Worm (Caenorhabditis elegans): ENCODE data around the gene ipla-2.

Gene ipla-2

ce11 chrX:9862916-9863624, 25.2 kb upstream of the ipla-2 start, which contains the start of the genes gst-36 and R07B1.5:
gst-36 (minus strand) TSS chrX:9862960.
R07B1.5 (plus strand) TSS chrX:9863580.
- TF ChIP-seq ham-2 (GFP tag; optimal IDR thresholded peaks at IDR 0.05) (no peak), unc-62 (GFP tag; optimal IDR thresholded peaks at IDR 0.05) (no peak), mls-2 (tag; optimal IDR thresholded peaks at IDR 0.05) (no peak), pha-4 (tag; optimal IDR thresholded peaks at IDR 0.05) (no peak), nhr-12 (tag; optimal IDR thresholded peaks at IDR 0.05) (no peak), drap-1 (GFP tag; optimal IDR thresholded peaks at IDR 0.05) (no peak), blmp-1 (tag; optimal IDR thresholded peaks at IDR 0.05) (no peak), unc-120 (tag; optimal IDR thresholded peaks at IDR 0.05; ENCODE audit: poor library complexity, severe bottlenecking) (no peak), sptf-1 (tag; optimal IDR thresholded peaks at IDR 0.05) (no peak)

DNA sequence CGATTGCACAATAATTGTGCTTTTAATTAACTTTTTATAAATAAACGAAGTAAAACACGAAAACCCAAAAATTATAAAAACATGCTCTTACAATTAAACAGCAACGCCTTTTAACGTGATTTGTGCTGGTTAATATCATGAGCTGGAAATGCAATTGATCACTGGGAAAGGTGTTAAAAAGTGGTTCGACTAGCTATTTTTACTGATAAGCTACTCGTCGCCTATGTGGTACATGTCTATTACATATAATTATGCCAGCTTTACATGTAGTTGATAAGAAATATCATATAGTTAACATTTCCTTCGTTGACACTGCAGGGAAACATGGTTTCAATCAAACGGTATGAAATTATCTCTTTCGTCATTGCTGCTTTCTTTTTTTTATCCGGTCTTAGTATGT, 20.2 kb upstream of the ipla-2 start, which contains the start of gene scav-5:
Gene scav-5, plus strand, starts transcription at position 297 of the 400 bp plus-strand sequence.
- TF ChIP-seq drap-1 (GFP tag; optimal IDR thresholded peaks at IDR 0.05) (no peak), M03D4.4 (tag; optimal IDR thresholded peaks at IDR 0.05) (no peak), snpc-4 (tag; optimal IDR thresholded peaks at IDR 0.05) (no peak), pha-4 (tag; optimal IDR thresholded peaks at IDR 0.05) (no peak), mls-2 (tag; optimal IDR thresholded peaks at IDR 0.05) (no peak), sptf-1 (tag; optimal IDR thresholded peaks at IDR 0.05) (no peak), elt-3 (tag; optimal IDR thresholded peaks at IDR 0.05) (no peak), sem-2 (GFP tag; optimal IDR thresholded peaks at IDR 0.05) (no peak), mab-5 (tag; optimal IDR thresholded peaks at IDR 0.05) (no peak), nhr-76 (tag; optimal IDR thresholded peaks at IDR 0.05) (no peak), ces-1 (GFP tag; optimal IDR thresholded peaks at IDR 0.05) (no peak), blmp-1 (tag; optimal IDR thresholded peaks at IDR 0.05) (no peak)

DNA sequence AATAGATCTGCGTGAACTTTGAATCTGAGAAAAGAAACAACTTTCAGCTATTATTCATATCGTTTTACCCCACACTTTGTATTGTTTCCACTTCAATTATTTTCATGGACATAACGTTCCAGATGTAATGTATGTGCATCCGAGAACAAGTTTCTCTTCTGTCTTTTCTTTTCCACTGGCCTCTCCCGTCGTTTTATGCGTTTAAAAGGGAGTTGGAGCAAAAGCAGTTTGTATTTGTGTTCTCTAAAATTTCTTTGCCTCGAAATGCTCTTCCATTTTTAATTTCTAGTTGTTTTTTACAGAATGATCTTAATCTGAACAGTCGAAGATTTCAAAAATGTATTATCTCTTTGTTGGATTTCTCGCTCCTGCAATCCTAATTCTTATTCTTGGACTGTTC, 18.8 kb upstream of the ipla-2 start, which contains the start of gene R07B1.11:
Gene R07B1.11, plus strand, starts transcription at position 301 of the 400 bp plus-strand sequence.
- TF ChIP-seq elt-3 (tag; optimal IDR thresholded peaks at IDR 0.05) (no peak), cnd-1 (tag; optimal IDR thresholded peaks at IDR 0.05) (no peak)

ce11 chrX:9851745-9852330, 14.0 kb upstream of the ipla-2 start, which contains the start of gene lec-7:
lec-7 (plus strand) TSS chrX:9852041.
- TF ChIP-seq ceh-39 (tag; optimal IDR thresholded peaks at IDR 0.05): no peak
- no peak for TF ChIP-seq snpc-4 (tag; optimal IDR thresholded peaks at IDR 0.05)
- no peak for TF ChIP-seq nhr-76 (tag; optimal IDR thresholded peaks at IDR 0.05)
- no peak for TF ChIP-seq cnd-1 (tag; optimal IDR thresholded peaks at IDR 0.05)
- no peak for TF ChIP-seq lin-32 (GFP tag; optimal IDR thresholded peaks at IDR 0.05)
- no peak for TF ChIP-seq mls-2 (tag; optimal IDR thresholded peaks at IDR 0.05)
- TF ChIP-seq zip-8 (tag; optimal IDR thresholded peaks at IDR 0.05): peak; percentile 57
- TF ChIP-seq blmp-1 (tag; optimal IDR thresholded peaks at IDR 0.05): no peak

ce11 chrX:9850258-9850657, 12.4 kb upstream of the ipla-2 start, which contains the start of gene lec-8:
lec-8 (plus strand) TSS chrX:9850571.
- no peak for TF ChIP-seq drap-1 (GFP tag; optimal IDR thresholded peaks at IDR 0.05)
- no peak for TF ChIP-seq zip-8 (tag; optimal IDR thresholded peaks at IDR 0.05)
- TF ChIP-seq elt-3 (tag; optimal IDR thresholded peaks at IDR 0.05): no peak
- no peak for TF ChIP-seq ceh-83 (GFP tag; optimal IDR thresholded peaks at IDR 0.05)
- no peak for TF ChIP-seq sptf-1 (tag; optimal IDR thresholded peaks at IDR 0.05)
- no peak for TF ChIP-seq pha-4 (tag; optimal IDR thresholded peaks at IDR 0.05)
- no peak for TF ChIP-seq nhr-76 (tag; optimal IDR thresholded peaks at IDR 0.05)
- no peak for TF ChIP-seq M03D4.4 (tag; optimal IDR thresholded peaks at IDR 0.05)
- TF ChIP-seq mep-1 (tag; optimal IDR thresholded peaks at IDR 0.05): no peak
- no peak for TF ChIP-seq unc-120 (tag; optimal IDR thresholded peaks at IDR 0.05; ENCODE audit: poor library complexity, severe bottlenecking)
- TF ChIP-seq nhr-12 (tag; optimal IDR thresholded peaks at IDR 0.05): no peak
- TF ChIP-seq blmp-1 (tag; optimal IDR thresholded peaks at IDR 0.05): no peak
- TF ChIP-seq nhr-237 (tag; optimal IDR thresholded peaks at IDR 0.05): no peak
- no peak for TF ChIP-seq bed-3 (GFP tag; optimal IDR thresholded peaks at IDR 0.05)
- no peak for TF ChIP-seq nhr-28 (tag; optimal IDR thresholded peaks at IDR 0.05)
- TF ChIP-seq sem-2 (GFP tag; optimal IDR thresholded peaks at IDR 0.05): no peak
- TF ChIP-seq lsy-2 (tag; optimal IDR thresholded peaks at IDR 0.05): no peak
- TF ChIP-seq hlh-1 (tag; optimal IDR thresholded peaks at IDR 0.05): no peak
- no peak for TF ChIP-seq nhr-2 (tag; optimal IDR thresholded peaks at IDR 0.05)
